Worm (Caenorhabditis elegans) whole organism, young adult: ENCODE measurements around the gene faah-5.

Source experiments
- ama-1 ChIP-seq, 3 experiments: fragments of 150-350 bp in 1 of 3; sonication (generic microtip) in 2 of 3; optimal IDR thresholded peaks; 2 replicates each; lab custom pipeline; 2014 to 2018; ENCODE audit warnings: missing biosample characterization in 2 of 3, missing genetic modification characterization in 2 of 3, missing genetic modification reagents in 2 of 3
- lin-54 ChIP-seq: fragments of 200-800 bp; sonication (Bioruptor generic); optimal IDR thresholded peaks from 2 replicates; lab custom pipeline; 2018; ENCODE audit warnings: mild to moderate bottlenecking, missing genetic modification characterization, missing compliant biosample characterization

DNA sequence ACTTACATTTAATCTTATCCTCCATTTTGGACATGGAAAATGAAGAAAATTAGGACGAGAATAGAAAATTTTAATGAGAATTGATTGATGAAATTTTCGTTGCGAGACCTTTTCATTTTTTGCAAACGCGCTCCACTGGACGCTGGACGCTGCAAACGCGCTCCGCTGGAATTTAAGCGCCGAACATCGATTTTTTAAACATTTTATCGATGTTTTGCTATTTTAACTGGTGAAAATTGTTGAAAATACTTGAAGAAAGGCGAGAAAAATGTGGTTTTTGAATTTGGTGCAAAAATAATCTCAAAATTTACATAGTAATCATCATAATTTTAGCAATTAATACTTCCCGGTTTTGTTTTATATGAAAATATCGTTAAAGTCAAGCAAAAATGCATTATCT, 1.7 kb upstream of the faah-5 start, which contains the start of gene Y56A3A.41:
- no peak for TF ChIP-seq lin-54 (GFP tag; lab: Kevin White, UChicago)
- no peak for TF ChIP-seq ama-1 (optimal IDR thresholded peaks at IDR 0.05; lab: Kevin White, UChicago)
- no peak for TF ChIP-seq ama-1 (GFP tag; optimal IDR thresholded peaks at IDR 0.05; lab: Kevin White, UChicago)
